Fruit fly (Drosophila melanogaster) whole organism, embryonic: ENCODE results near the gene CheB38c.

Experiments
- CG12299 ChIP-seq: fragments of 200-800 bp; sonication (Bioruptor generic); optimal IDR thresholded peaks from 2 replicates; lab custom pipeline; 2018; ENCODE audit warnings: missing biosample characterization, mild to moderate bottlenecking, missing genetic modification characterization
- CG13287 ChIP-seq: fragments of 200-800 bp; sonication (Bioruptor generic); IDR thresholded peaks from 2 replicates; pipeline ENCODE4 v1.3.6; 2022; ENCODE audit warnings: missing biosample characterization, missing genetic modification characterization; ENCODE audit not compliant: partially characterized antibody
- CG13894 ChIP-seq: fragments of 200-800 bp; sonication (Bioruptor generic); optimal IDR thresholded peaks from 3 replicates; lab custom pipeline; 2018; ENCODE audit warnings: missing biosample characterization, mild to moderate bottlenecking, missing genetic modification characterization, moderate library complexity
- CG14050 ChIP-seq: fragments of 200-800 bp; sonication (Bioruptor generic); IDR thresholded peaks from 3 replicates; pipeline ENCODE4 v1.3.6; 2022; ENCODE audit warnings: missing biosample characterization, missing genetic modification characterization
- CG15479 ChIP-seq: fragments of 200-800 bp; sonication (Bioruptor generic); optimal IDR thresholded peaks from 3 replicates; lab custom pipeline; 2019; ENCODE audit warnings: missing biosample characterization, mild to moderate bottlenecking, missing genetic modification characterization, moderate library complexity
- CG15601 ChIP-seq: fragments of 200-800 bp; sonication (Bioruptor generic); optimal IDR thresholded peaks from 3 replicates; lab custom pipeline; 2019; ENCODE audit warnings: missing biosample characterization, mild to moderate bottlenecking, missing genetic modification characterization, moderate library complexity
- CG16863 ChIP-seq: fragments of 200-800 bp; sonication (Bioruptor generic); optimal IDR thresholded peaks from 3 replicates; lab custom pipeline; 2016; ENCODE audit warnings: missing biosample characterization, missing genetic modification characterization
- CG1832 ChIP-seq: fragments of 200-800 bp; sonication (Bioruptor generic); optimal IDR thresholded peaks from 2 replicates; lab custom pipeline; 2017; ENCODE audit warnings: missing biosample characterization, mild to moderate bottlenecking, missing genetic modification characterization, inconsistent platforms
- CG18599 ChIP-seq: fragments of 200-800 bp; sonication (Bioruptor generic); optimal IDR thresholded peaks from 3 replicates; lab custom pipeline; 2017; ENCODE audit warnings: missing biosample characterization, missing genetic modification characterization, mild to moderate bottlenecking, moderate library complexity, missing genetic modification reagents
- CG18764 ChIP-seq: fragments of 200-800 bp; sonication (Bioruptor generic); optimal IDR thresholded peaks from 3 replicates; lab custom pipeline; 2016; ENCODE audit warnings: missing biosample characterization, missing genetic modification characterization
- CG3163 ChIP-seq: fragments of 200-800 bp; sonication (Bioruptor generic); optimal IDR thresholded peaks from 3 replicates; lab custom pipeline; 2016; ENCODE audit warnings: missing biosample characterization, missing genetic modification characterization
- CG34376 ChIP-seq: fragments of 200-800 bp; sonication (Bioruptor generic); optimal IDR thresholded peaks from 2 replicates; lab custom pipeline; 2018; ENCODE audit warnings: missing biosample characterization, mild to moderate bottlenecking, missing genetic modification characterization
- CG3995 ChIP-seq: fragments of 200-800 bp; sonication (Bioruptor generic); optimal IDR thresholded peaks from 3 replicates; lab custom pipeline; 2016; ENCODE audit warnings: missing biosample characterization, missing genetic modification characterization
- CG6854 ChIP-seq: fragments of 200-800 bp; sonication (Bioruptor generic); optimal IDR thresholded peaks from 3 replicates; lab custom pipeline; 2017; ENCODE audit warnings: missing biosample characterization, mild to moderate bottlenecking, missing genetic modification characterization
- CG7963 ChIP-seq: fragments of 200-800 bp; sonication (Bioruptor generic); IDR thresholded peaks from 3 replicates; pipeline ENCODE4 v1.3.6; 2022; ENCODE audit warnings: missing biosample characterization, missing genetic modification characterization; ENCODE audit not compliant: partially characterized antibody
- CG7987 ChIP-seq: fragments of 200-800 bp; sonication (Bioruptor generic); optimal IDR thresholded peaks from 2 replicates; lab custom pipeline; 2018; ENCODE audit warnings: missing biosample characterization, mild to moderate bottlenecking, missing genetic modification characterization, moderate library complexity
- ERR ChIP-seq: fragments of 200-800 bp; sonication (Bioruptor generic); optimal IDR thresholded peaks from 2 replicates; lab custom pipeline; 2016; ENCODE audit warnings: missing biosample characterization, missing genetic modification characterization
- Ets65A ChIP-seq: fragments of 200-800 bp; sonication (Bioruptor generic); peaks from one replicate; lab custom pipeline; 2016; ENCODE audit warnings: missing biosample characterization, missing genetic modification characterization
- Kr ChIP-seq: fragments of 200-800 bp; sonication (Bioruptor generic); optimal IDR thresholded peaks from 2 replicates; lab custom pipeline; 2017; ENCODE audit warnings: missing biosample characterization, mild to moderate bottlenecking, missing genetic modification characterization
- Meics ChIP-seq: fragments of 200-800 bp; sonication (Bioruptor generic); optimal IDR thresholded peaks from 2 replicates; lab custom pipeline; 2017; ENCODE audit warnings: missing biosample characterization, mild to moderate bottlenecking, missing genetic modification characterization
- NfI ChIP-seq: fragments of 200-800 bp; sonication (Bioruptor generic); optimal IDR thresholded peaks from 3 replicates; lab custom pipeline; 2018; ENCODE audit warnings: missing biosample characterization, mild to moderate bottlenecking, missing genetic modification characterization, moderate library complexity
- Six4 ChIP-seq: fragments of 200-800 bp; sonication (Bioruptor generic); optimal IDR thresholded peaks from 2 replicates; lab custom pipeline; 2016; ENCODE audit warnings: missing biosample characterization, missing genetic modification characterization
- Spps ChIP-seq: fragments of 200-800 bp; sonication (Bioruptor generic); optimal IDR thresholded peaks from 2 replicates; lab custom pipeline; 2018; ENCODE audit warnings: missing biosample characterization, mild to moderate bottlenecking, missing genetic modification characterization
- Sry-β ChIP-seq: fragments of 200-800 bp; sonication (Bioruptor generic); optimal IDR thresholded peaks from 2 replicates; lab custom pipeline; 2018; ENCODE audit warnings: missing biosample characterization, mild to moderate bottlenecking, missing genetic modification characterization, moderate library complexity
- bowl ChIP-seq: fragments of 200-800 bp; sonication (Bioruptor generic); IDR thresholded peaks from 2 replicates; pipeline ENCODE4 v1.3.6; 2022; ENCODE audit warnings: missing biosample characterization, missing genetic modification characterization
- cas ChIP-seq: fragments of 200-800 bp; sonication (Bioruptor generic); IDR thresholded peaks from 2 replicates; pipeline ENCODE4 v1.3.6; 2022; ENCODE audit warnings: missing biosample characterization, missing genetic modification characterization
- ci ChIP-seq: fragments of 200-800 bp; sonication (Bioruptor generic); IDR thresholded peaks from 3 replicates; pipeline ENCODE4 v1.3.6; 2022; ENCODE audit warnings: missing biosample characterization, missing genetic modification characterization
- disco-r ChIP-seq: fragments of 200-800 bp; sonication (Bioruptor generic); optimal IDR thresholded peaks from 2 replicates; lab custom pipeline; 2016; ENCODE audit warnings: missing biosample characterization, missing genetic modification characterization
- ewg ChIP-seq: fragments of 200-800 bp; sonication (Bioruptor generic); optimal IDR thresholded peaks from 3 replicates; lab custom pipeline; 2017; ENCODE audit warnings: mild to moderate bottlenecking, missing biosample characterization, missing genetic modification reagents, missing genetic modification characterization
- exex ChIP-seq: fragments of 200-800 bp; sonication (Bioruptor generic); optimal IDR thresholded peaks from 4 replicates; lab custom pipeline; 2018; ENCODE audit warnings: missing biosample characterization, mild to moderate bottlenecking, missing genetic modification characterization, moderate library complexity
- gce ChIP-seq: fragments of 200-800 bp; sonication (Bioruptor generic); IDR thresholded peaks from 3 replicates; pipeline ENCODE4 v1.3.6; 2022; ENCODE audit warnings: missing biosample characterization, missing genetic modification characterization
- inv ChIP-seq: fragments of 200-800 bp; sonication (Bioruptor generic); IDR thresholded peaks from 2 replicates; pipeline ENCODE4 v1.3.6; 2022; ENCODE audit warnings: missing biosample characterization, missing genetic modification characterization; ENCODE audit not compliant: partially characterized antibody
- lilli ChIP-seq: fragments of 200-800 bp; sonication (Bioruptor generic); optimal IDR thresholded peaks from 3 replicates; lab custom pipeline; 2016; ENCODE audit warnings: missing biosample characterization, missing genetic modification characterization
- nerfin-1 ChIP-seq: fragments of 200-800 bp; sonication (Bioruptor generic); optimal IDR thresholded peaks from 3 replicates; lab custom pipeline; 2019; ENCODE audit warnings: missing biosample characterization, mild to moderate bottlenecking, missing genetic modification characterization, moderate library complexity
- nmo ChIP-seq: fragments of 200-800 bp; sonication (Bioruptor generic); optimal IDR thresholded peaks from 2 replicates; lab custom pipeline; 2018; ENCODE audit warnings: missing biosample characterization, mild to moderate bottlenecking, missing genetic modification characterization, moderate library complexity
- peb ChIP-seq: fragments of 200-800 bp; sonication (Bioruptor generic); IDR thresholded peaks from 2 replicates; pipeline ENCODE4 v1.3.6; 2022; ENCODE audit warnings: missing biosample characterization, missing genetic modification characterization
- pros ChIP-seq: fragments of 200-800 bp; sonication (Bioruptor generic); optimal IDR thresholded peaks from 3 replicates; lab custom pipeline; 2019; ENCODE audit warnings: missing biosample characterization, mild to moderate bottlenecking, missing genetic modification characterization, moderate library complexity
- rib ChIP-seq: fragments of 200-800 bp; sonication (Bioruptor generic); IDR thresholded peaks from 2 replicates; pipeline ENCODE4 v1.3.6; 2022; ENCODE audit warnings: missing biosample characterization, missing genetic modification characterization
- sd ChIP-seq: fragments of 200-800 bp; sonication (Bioruptor generic); optimal IDR thresholded peaks from 3 replicates; lab custom pipeline; 2018; ENCODE audit warnings: missing biosample characterization, mild to moderate bottlenecking, missing genetic modification characterization, moderate library complexity
- sens ChIP-seq: fragments of 200-800 bp; sonication (Bioruptor generic); peaks from one replicate; lab custom pipeline; 2016; ENCODE audit warnings: missing biosample characterization, missing genetic modification characterization
- shn ChIP-seq: fragments of 200-800 bp; sonication (Bioruptor generic); optimal IDR thresholded peaks from 3 replicates; lab custom pipeline; 2016; ENCODE audit warnings: missing biosample characterization, missing genetic modification characterization
- sqz ChIP-seq: fragments of 200-800 bp; sonication (Bioruptor generic); optimal IDR thresholded peaks from 3 replicates; lab custom pipeline; 2018; ENCODE audit warnings: missing biosample characterization, mild to moderate bottlenecking, missing genetic modification characterization
- stwl ChIP-seq: fragments of 200-800 bp; sonication (Bioruptor generic); optimal IDR thresholded peaks from 3 replicates; lab custom pipeline; 2018; ENCODE audit warnings: missing biosample characterization, mild to moderate bottlenecking, missing genetic modification characterization, moderate library complexity
- tll ChIP-seq, 2 experiments: fragments of 200-800 bp in 1 of 2; fragments of >200 bp in 1 of 2; sonication (Bioruptor generic) in 1 of 2; optimal IDR thresholded peaks; 2 replicates each; lab custom pipeline; 2017 to 2019; ENCODE audit warnings: missing biosample characterization in 2 of 2, missing genetic modification characterization in 2 of 2, mild to moderate bottlenecking in 1 of 2, moderate library complexity in 1 of 2
- tup ChIP-seq: fragments of 200-800 bp; sonication (Bioruptor generic); optimal IDR thresholded peaks from 2 replicates; lab custom pipeline; 2016; ENCODE audit warnings: missing biosample characterization, mild to moderate bottlenecking, missing genetic modification characterization, moderate library complexity
- twi ChIP-seq: fragments of 200-800 bp; optimal IDR thresholded peaks from 2 replicates; lab custom pipeline; 2019; ENCODE audit warnings: missing biosample characterization, mild to moderate bottlenecking, missing genetic modification characterization, moderate library complexity

Gene CheB38c

DNA sequence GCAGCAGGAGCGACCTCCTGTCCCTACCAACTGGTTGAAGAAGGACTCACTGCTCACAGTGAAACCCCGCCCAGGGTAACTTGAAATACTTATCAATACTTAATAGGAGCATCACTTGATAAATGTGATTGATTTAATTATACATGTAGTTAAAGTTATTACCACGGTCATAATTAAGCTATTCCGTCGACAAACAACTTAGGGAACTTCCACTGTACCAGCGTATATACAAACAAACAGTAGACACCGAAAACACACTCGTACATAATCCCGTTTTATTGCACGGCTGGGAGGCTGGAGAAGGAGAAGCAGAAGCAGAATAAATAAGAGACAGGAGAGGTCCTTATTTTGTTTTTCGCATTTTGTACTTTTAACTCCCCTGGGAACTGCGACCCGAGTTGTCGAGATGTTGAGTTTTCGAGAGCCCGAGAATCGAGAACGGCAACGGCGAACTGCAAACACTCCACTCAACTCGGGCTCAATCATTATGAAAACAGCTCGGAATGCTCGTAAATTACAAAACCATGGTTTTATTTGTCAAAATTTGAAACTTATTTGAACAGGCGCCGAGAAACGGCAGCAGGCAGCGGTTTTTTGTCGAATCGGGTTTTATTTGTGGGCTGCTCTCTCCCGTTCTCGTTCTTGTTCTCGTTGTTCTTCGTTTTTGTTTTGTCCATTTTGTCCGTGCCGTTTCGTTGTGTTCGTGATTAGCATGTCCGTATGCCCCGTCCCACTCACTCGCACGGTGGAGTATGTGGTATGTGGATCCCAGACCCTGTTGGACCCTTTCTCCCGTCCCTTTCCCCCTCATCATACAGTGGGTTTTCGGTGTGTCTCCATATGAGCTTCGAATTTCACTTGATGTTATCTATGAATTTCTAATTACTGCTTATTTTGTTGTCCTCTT lies 20.4 kb downstream of the CheB38c start (continued):
- TF ChIP-seq cas (GFP tag; lab: Robert Waterston, UW) (no peak), NfI (GFP tag; lab: Kevin White, UChicago) (peak; percentile 78)

DNA sequence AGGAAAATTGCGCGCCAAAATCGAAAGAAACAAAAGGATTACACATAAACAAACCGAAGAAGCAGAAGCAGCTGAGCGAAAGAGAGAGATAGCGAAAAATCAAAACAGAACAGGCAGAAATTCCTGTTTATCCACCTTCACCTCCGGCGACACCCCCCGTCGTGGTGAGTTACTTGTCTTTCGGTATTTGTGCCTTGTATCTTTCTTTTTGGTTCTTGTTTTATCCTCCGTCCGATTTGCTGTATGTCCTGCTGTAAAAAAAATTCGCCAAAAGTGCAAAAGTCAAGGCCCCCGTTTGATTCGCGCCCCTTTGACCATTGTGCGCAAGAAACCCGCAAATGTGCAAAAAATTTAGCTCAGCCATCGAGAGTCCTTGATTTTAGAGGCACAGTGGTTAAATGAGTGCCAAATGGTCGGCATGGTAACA lies 22.3 kb downstream of the CheB38c start:
- TF ChIP-seq sd (tag; lab: Kevin White, UChicago) = peak; percentile 53
- no peak for TF ChIP-seq CG3163
- TF ChIP-seq twi (tag; lab: Kevin White, UChicago) = no peak
- peak; percentile 26 for TF ChIP-seq sqz (GFP tag; lab: Kevin White, UChicago)
- no peak for TF ChIP-seq Spps (tag; lab: Kevin White, UChicago)
- peak; percentile 70 for TF ChIP-seq CG15479 (GFP tag; lab: Kevin White, UChicago)
- TF ChIP-seq CG14050 (GFP tag; lab: Robert Waterston, UW) = no peak
- no peak for TF ChIP-seq disco-r (GFP tag; lab: Kevin White, UChicago)
- 0 out of 3 replicates have a peak, but pooled peaks have one; percentile 4 for TF ChIP-seq gce
- no peak for TF ChIP-seq Sry-β
- TF ChIP-seq nerfin-1 = peak; percentile 92
- peak in 1 of 2 experiments; percentile 57 for TF ChIP-seq tll (GFP tag; optimal IDR thresholded peaks at IDR 0.05; lab: Kevin White, UChicago)
- no peak for TF ChIP-seq CG15601 (tag; lab: Kevin White, UChicago)
- TF ChIP-seq ewg (GFP tag; lab: Kevin White, UChicago) = no peak
- TF ChIP-seq Six4 (GFP tag; lab: Kevin White, UChicago) = no peak
- no peak for TF ChIP-seq nmo (GFP tag; lab: Kevin White, UChicago)
- TF ChIP-seq shn (GFP tag; lab: Kevin White, UChicago) = no peak
- TF ChIP-seq Meics = no peak
- no peak for TF ChIP-seq ERR (GFP tag; lab: Kevin White, UChicago)
- TF ChIP-seq peb (GFP tag; lab: Robert Waterston, UW) = no peak
- TF ChIP-seq CG13894 (tag; lab: Kevin White, UChicago) = peak; percentile 92
- TF ChIP-seq CG3995 (GFP tag; lab: Kevin White, UChicago) = no peak
- no peak for TF ChIP-seq CG13287
- 0 out of 2 replicates have a peak, but pooled peaks have one; percentile 11 for TF ChIP-seq rib (GFP tag; lab: Robert Waterston, UW)
- TF ChIP-seq CG18764 (GFP tag; lab: Kevin White, UChicago) = no peak
- no peak for TF ChIP-seq CG7963 (GFP tag; lab: Robert Waterston, UW)
- peak; percentile 2 for TF ChIP-seq CG34376 (GFP tag; lab: Kevin White, UChicago)
- TF ChIP-seq stwl = peak; percentile 12
- TF ChIP-seq CG16863 (GFP tag; lab: Kevin White, UChicago) = no peak
- TF ChIP-seq lilli = no peak
- no peak for TF ChIP-seq bowl (GFP tag; lab: Robert Waterston, UW)
- peak; percentile 30 for TF ChIP-seq CG18599 (GFP tag; lab: Kevin White, UChicago)
- TF ChIP-seq sens (GFP tag; lab: Kevin White, UChicago) = no peak
- TF ChIP-seq ci = no peak
- no peak for TF ChIP-seq CG7987 (GFP tag; lab: Kevin White, UChicago)
- no peak for TF ChIP-seq exex (tag; lab: Kevin White, UChicago)
- no peak for TF ChIP-seq CG6854 (GFP tag; lab: Kevin White, UChicago)
- TF ChIP-seq pros = peak; percentile 32
- TF ChIP-seq Ets65A = no peak
- TF ChIP-seq inv (GFP tag; lab: Robert Waterston, UW) = no peak
- no peak for TF ChIP-seq tup (GFP tag; lab: Kevin White, UChicago)
- TF ChIP-seq CG12299 = no peak
- peak; percentile 15 for TF ChIP-seq CG1832 (GFP tag; lab: Kevin White, UChicago)
- peak; percentile 40 for TF ChIP-seq Kr (GFP tag; lab: Kevin White, UChicago)
